Fruit fly (Drosophila melanogaster) S2 (cell line): ENCODE measurements around the gene CecA2.

Experiments used
- CG8478 ChIP-seq: fragments of >200 bp; optimal IDR thresholded peaks from 2 replicates; lab custom pipeline; 2018
- CTCF ChIP-seq, 2 experiments: fragments of >200 bp; optimal IDR thresholded peaks; 2 replicates each; lab custom pipeline; 2018

DNA sequence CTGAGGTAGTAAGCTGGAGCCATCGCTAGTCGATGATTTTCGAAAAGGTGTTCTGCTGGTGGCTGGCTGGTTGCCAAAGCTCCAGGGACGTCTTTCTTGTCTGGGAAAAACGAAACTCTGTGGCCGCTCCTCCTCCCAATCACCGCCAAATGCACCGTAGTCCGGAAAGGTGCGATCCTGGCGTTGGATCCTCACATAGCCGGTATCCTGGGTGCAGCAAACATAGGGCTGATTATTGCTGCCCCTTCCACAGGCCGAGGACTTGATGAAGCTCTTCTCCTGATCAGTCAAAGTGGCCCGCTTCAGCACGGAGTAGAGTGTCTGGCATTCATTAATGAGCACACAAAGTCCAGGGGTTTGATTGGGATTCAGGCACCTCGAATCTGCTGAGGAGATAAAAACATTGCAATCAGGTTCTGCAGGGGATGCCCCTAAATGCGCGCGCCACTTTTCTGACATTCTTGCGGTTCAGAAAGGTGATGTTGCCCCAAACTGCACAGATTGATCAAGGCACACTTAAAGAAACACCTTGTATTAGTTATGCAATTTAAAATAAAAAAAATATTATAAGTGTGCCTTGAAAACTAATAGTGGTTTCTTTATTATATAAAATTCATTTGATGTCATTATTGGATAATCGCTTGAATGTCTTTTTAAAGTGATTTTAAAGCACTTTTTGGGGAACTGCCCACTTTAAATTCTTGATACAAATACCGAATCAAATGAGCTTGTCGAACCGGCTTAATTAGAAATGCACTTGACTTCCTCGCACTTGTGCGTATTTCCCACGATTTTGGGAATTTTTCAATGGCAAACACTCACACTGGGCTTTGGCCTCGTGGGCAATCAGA lies 34.0 kb downstream of the CecA2 start:
- TF ChIP-seq CG8478 (lab: Kevin White, UChicago) (no peak), CTCF (optimal IDR thresholded peaks at IDR 0.05; lab: Kevin White, UChicago) (no peak)
